Fruit fly (Drosophila melanogaster) whole organism, embryonic: ENCODE measurements around the gene Eip75B.

Experiments
- CG10979 ChIP-seq: fragments of 200-800 bp; sonication (Bioruptor generic); optimal IDR thresholded peaks from 2 replicates; lab custom pipeline; 2018; ENCODE audit warnings: missing biosample characterization, mild to moderate bottlenecking, missing genetic modification characterization, moderate library complexity
- CG13123 ChIP-seq: fragments of 200-800 bp; sonication (Bioruptor generic); optimal IDR thresholded peaks from 2 replicates; lab custom pipeline; 2016; ENCODE audit warnings: missing biosample characterization, missing genetic modification characterization
- CG14014 ChIP-seq: fragments of 200-800 bp; sonication (Bioruptor generic); IDR thresholded peaks from 2 replicates; pipeline ENCODE4 v1.3.6; 2022; ENCODE audit warnings: missing biosample characterization, missing genetic modification characterization
- CG14441 ChIP-seq: fragments of 200-800 bp; sonication (Bioruptor generic); IDR thresholded peaks from 2 replicates; pipeline ENCODE4 v1.3.6; 2022; ENCODE audit warnings: missing biosample characterization, missing genetic modification characterization
- CG17359 ChIP-seq: fragments of 200-800 bp; sonication (Bioruptor generic); optimal IDR thresholded peaks from 3 replicates; lab custom pipeline; 2018; ENCODE audit warnings: missing biosample characterization, mild to moderate bottlenecking, missing genetic modification characterization, moderate library complexity
- CG17912 ChIP-seq: fragments of 200-800 bp; sonication (Bioruptor generic); optimal IDR thresholded peaks from 2 replicates; lab custom pipeline; 2018; ENCODE audit warnings: missing biosample characterization, mild to moderate bottlenecking, missing genetic modification characterization
- CG18262 ChIP-seq: fragments of 200-800 bp; optimal IDR thresholded peaks from 3 replicates; lab custom pipeline; 2019; ENCODE audit warnings: missing biosample characterization, mild to moderate bottlenecking, missing genetic modification characterization, moderate library complexity
- CG2199 ChIP-seq: fragments of 200-800 bp; sonication (Bioruptor generic); IDR thresholded peaks from 3 replicates; pipeline ENCODE4 v1.3.6; 2022; ENCODE audit warnings: missing biosample characterization, missing genetic modification characterization
- CG2712 ChIP-seq: fragments of 200-800 bp; optimal IDR thresholded peaks from 3 replicates; lab custom pipeline; 2019; ENCODE audit warnings: missing biosample characterization, mild to moderate bottlenecking, missing genetic modification characterization, moderate library complexity
- CG30403 ChIP-seq: fragments of 200-800 bp; sonication (Bioruptor generic); optimal IDR thresholded peaks from 3 replicates; lab custom pipeline; 2016; ENCODE audit warnings: missing biosample characterization, missing genetic modification characterization
- CG34224 ChIP-seq: fragments of 200-800 bp; sonication (Bioruptor generic); IDR thresholded peaks from 3 replicates; pipeline ENCODE4 v1.3.6; 2022; ENCODE audit warnings: missing biosample characterization, missing genetic modification characterization; ENCODE audit not compliant: partially characterized antibody
- CG4617 ChIP-seq: fragments of 200-800 bp; sonication (Bioruptor generic); optimal IDR thresholded peaks from 3 replicates; lab custom pipeline; 2016; ENCODE audit warnings: missing biosample characterization, missing genetic modification characterization, borderline replicate concordance
- CG6272 ChIP-seq: fragments of 200-800 bp; sonication (Bioruptor generic); IDR thresholded peaks from 2 replicates; pipeline ENCODE4 v1.3.6; 2022; ENCODE audit warnings: missing biosample characterization, missing genetic modification characterization
- CG7372 ChIP-seq: fragments of 200-800 bp; sonication (Bioruptor generic); IDR thresholded peaks from 2 replicates; pipeline ENCODE4 v1.3.6; 2022; ENCODE audit warnings: missing biosample characterization, missing genetic modification characterization
- CG7839 ChIP-seq: fragments of 200-800 bp; sonication (Bioruptor generic); optimal IDR thresholded peaks from 3 replicates; lab custom pipeline; 2018; ENCODE audit warnings: missing biosample characterization, mild to moderate bottlenecking, missing genetic modification characterization, moderate library complexity
- CG8388 ChIP-seq: fragments of 200-800 bp; sonication (Bioruptor generic); optimal IDR thresholded peaks from 2 replicates; lab custom pipeline; 2019; ENCODE audit warnings: missing biosample characterization, mild to moderate bottlenecking, missing genetic modification characterization, moderate library complexity
- CG8924 ChIP-seq: fragments of 200-800 bp; optimal IDR thresholded peaks from 3 replicates; lab custom pipeline; 2019; ENCODE audit warnings: missing biosample characterization, mild to moderate bottlenecking, missing genetic modification characterization, moderate library complexity
- Dbx ChIP-seq: fragments of 200-800 bp; sonication (Bioruptor generic); IDR thresholded peaks from 3 replicates; pipeline ENCODE4 v1.3.6; 2022; ENCODE audit warnings: missing biosample characterization, missing genetic modification characterization
- Dip2 ChIP-seq: fragments of 200-800 bp; sonication (Bioruptor generic); IDR thresholded peaks from 2 replicates; pipeline ENCODE4 v1.3.6; 2022; ENCODE audit warnings: missing biosample characterization, missing genetic modification characterization
- Drgx ChIP-seq: fragments of 200-800 bp; sonication (Bioruptor generic); IDR thresholded peaks from 2 replicates; pipeline ENCODE4 v1.3.6; 2022; ENCODE audit warnings: missing biosample characterization, missing genetic modification characterization
- Fer2 ChIP-seq: fragments of 200-800 bp; sonication (Bioruptor generic); optimal IDR thresholded peaks from 2 replicates; lab custom pipeline; 2018; ENCODE audit warnings: missing biosample characterization, mild to moderate bottlenecking, missing genetic modification characterization, moderate library complexity
- H15 ChIP-seq: fragments of 200-800 bp; sonication (Bioruptor generic); IDR thresholded peaks from 3 replicates; pipeline ENCODE4 v1.3.6; 2022; ENCODE audit warnings: missing biosample characterization, missing genetic modification characterization
- HmgZ ChIP-seq: fragments of 200-800 bp; sonication (Bioruptor generic); optimal IDR thresholded peaks from 2 replicates; lab custom pipeline; 2018; ENCODE audit warnings: missing biosample characterization, mild to moderate bottlenecking, missing genetic modification characterization
- Hmr ChIP-seq: fragments of 200-800 bp; sonication (Bioruptor generic); optimal IDR thresholded peaks from 3 replicates; lab custom pipeline; 2017; ENCODE audit warnings: mild to moderate bottlenecking, missing biosample characterization, missing genetic modification reagents, missing genetic modification characterization
- Hr51 ChIP-seq, 2 experiments: fragments of 200-800 bp; sonication (Bioruptor generic); optimal IDR thresholded peaks; 2 replicates in 1 of 2; 3 replicates in 1 of 2; lab custom pipeline; 2016 to 2018; ENCODE audit warnings: missing biosample characterization in 2 of 2, missing genetic modification characterization in 2 of 2, mild to moderate bottlenecking in 1 of 2, moderate library complexity in 1 of 2
- Med ChIP-seq: fragments of 200-800 bp; sonication (Bioruptor generic); peaks from one replicate; lab custom pipeline; 2016; ENCODE audit warnings: missing biosample characterization, missing genetic modification characterization, mild to moderate bottlenecking, inconsistent platforms, moderate library complexity
- PHDP ChIP-seq: fragments of 200-800 bp; sonication (Bioruptor generic); optimal IDR thresholded peaks from 3 replicates; lab custom pipeline; 2018; ENCODE audit warnings: missing biosample characterization, mild to moderate bottlenecking, missing genetic modification characterization, moderate library complexity
- Pdp1 ChIP-seq, 2 experiments: fragments of 200-800 bp; sonication (Bioruptor generic); optimal IDR thresholded peaks; 3 replicates each; lab custom pipeline; 2016; ENCODE audit warnings: missing biosample characterization in 2 of 2, missing genetic modification characterization in 2 of 2, mild to moderate bottlenecking in 1 of 2, moderate library complexity in 1 of 2
- Ssrp ChIP-seq: fragments of 200-800 bp; sonication (Bioruptor generic); optimal IDR thresholded peaks from 2 replicates; lab custom pipeline; 2018; ENCODE audit warnings: missing biosample characterization, mild to moderate bottlenecking, missing genetic modification characterization, moderate library complexity
- Xrp1 ChIP-seq: fragments of 200-800 bp; sonication (Bioruptor generic); IDR thresholded peaks from 2 replicates; pipeline ENCODE4 v1.3.6; 2022; ENCODE audit warnings: missing biosample characterization, missing genetic modification characterization
- ac ChIP-seq: fragments of 200-800 bp; sonication (Bioruptor generic); optimal IDR thresholded peaks from 3 replicates; lab custom pipeline; 2017; ENCODE audit warnings: missing biosample characterization, mild to moderate bottlenecking, missing genetic modification characterization
- ara ChIP-seq: fragments of 200-800 bp; sonication (Bioruptor generic); IDR thresholded peaks from 2 replicates; pipeline ENCODE4 v1.3.6; 2022; ENCODE audit warnings: missing biosample characterization, missing genetic modification characterization
- bab2 ChIP-seq: fragments of 200-800 bp; sonication (Bioruptor generic); optimal IDR thresholded peaks from 2 replicates; lab custom pipeline; 2016; ENCODE audit warnings: missing biosample characterization, missing genetic modification characterization
- cas ChIP-seq: fragments of 200-800 bp; sonication (Bioruptor generic); IDR thresholded peaks from 2 replicates; pipeline ENCODE4 v1.3.6; 2022; ENCODE audit warnings: missing biosample characterization, missing genetic modification characterization
- ci ChIP-seq: fragments of 200-800 bp; sonication (Bioruptor generic); IDR thresholded peaks from 3 replicates; pipeline ENCODE4 v1.3.6; 2022; ENCODE audit warnings: missing biosample characterization, missing genetic modification characterization
- dati ChIP-seq: fragments of 200-800 bp; sonication (Bioruptor generic); IDR thresholded peaks from 2 replicates; pipeline ENCODE4 v1.3.6; 2022; ENCODE audit warnings: missing biosample characterization, missing genetic modification characterization
- en ChIP-seq: fragments of 200-800 bp; sonication (Bioruptor generic); optimal IDR thresholded peaks from 2 replicates; lab custom pipeline; 2016; ENCODE audit warnings: missing biosample characterization, missing genetic modification characterization
- ewg ChIP-seq: fragments of 200-800 bp; sonication (Bioruptor generic); optimal IDR thresholded peaks from 3 replicates; lab custom pipeline; 2017; ENCODE audit warnings: mild to moderate bottlenecking, missing biosample characterization, missing genetic modification reagents, missing genetic modification characterization
- eyg ChIP-seq: fragments of 200-800 bp; sonication (Bioruptor generic); optimal IDR thresholded peaks from 3 replicates; lab custom pipeline; 2016; ENCODE audit warnings: missing biosample characterization, missing genetic modification characterization
- fu2 ChIP-seq: fragments of 200-800 bp; sonication (Bioruptor generic); optimal IDR thresholded peaks from 2 replicates; lab custom pipeline; 2016; ENCODE audit warnings: missing biosample characterization, missing genetic modification characterization
- gsb ChIP-seq: fragments of 200-800 bp; sonication (Bioruptor generic); IDR thresholded peaks from 2 replicates; pipeline ENCODE4 v1.3.6; 2022; ENCODE audit warnings: missing biosample characterization, missing genetic modification characterization
- maf-S ChIP-seq: fragments of 200-800 bp; sonication (Bioruptor generic); optimal IDR thresholded peaks from 2 replicates; lab custom pipeline; 2016; ENCODE audit warnings: missing biosample characterization, missing genetic modification characterization
- nom ChIP-seq: fragments of 200-800 bp; sonication (Bioruptor generic); optimal IDR thresholded peaks from 2 replicates; lab custom pipeline; 2017; ENCODE audit warnings: missing biosample characterization, missing genetic modification characterization, mild to moderate bottlenecking, moderate library complexity, missing genetic modification reagents
- oc ChIP-seq: fragments of 200-800 bp; sonication (Bioruptor generic); optimal IDR thresholded peaks from 2 replicates; lab custom pipeline; 2018; ENCODE audit warnings: missing biosample characterization, mild to moderate bottlenecking, missing genetic modification characterization, moderate library complexity
- p53 ChIP-seq: fragments of 200-800 bp; sonication (Bioruptor generic); optimal IDR thresholded peaks from 2 replicates; lab custom pipeline; 2016; ENCODE audit warnings: missing biosample characterization, missing genetic modification characterization
- phol ChIP-seq: fragments of 200-800 bp; sonication (Bioruptor generic); optimal IDR thresholded peaks from 3 replicates; lab custom pipeline; 2018; ENCODE audit warnings: missing biosample characterization, mild to moderate bottlenecking, missing genetic modification characterization, moderate library complexity
- repo ChIP-seq: fragments of 200-800 bp; sonication (Bioruptor generic); optimal IDR thresholded peaks from 2 replicates; lab custom pipeline; 2016; ENCODE audit warnings: missing biosample characterization, missing genetic modification characterization
- slou ChIP-seq: fragments of 200-800 bp; sonication (Bioruptor generic); optimal IDR thresholded peaks from 3 replicates; lab custom pipeline; 2016; ENCODE audit warnings: missing biosample characterization, missing genetic modification characterization
- sob ChIP-seq: fragments of 200-800 bp; sonication (Bioruptor generic); IDR thresholded peaks from 2 replicates; pipeline ENCODE4 v1.3.6; 2022; ENCODE audit warnings: missing biosample characterization, missing genetic modification characterization
- wdn ChIP-seq: fragments of 200-800 bp; sonication (Bioruptor generic); IDR thresholded peaks from 2 replicates; pipeline ENCODE4 v1.3.6; 2022; ENCODE audit warnings: missing biosample characterization, missing genetic modification characterization
- zen ChIP-seq: fragments of 200-800 bp; sonication (Bioruptor generic); optimal IDR thresholded peaks from 3 replicates; lab custom pipeline; 2018; ENCODE audit warnings: missing biosample characterization, mild to moderate bottlenecking, missing genetic modification characterization, moderate library complexity

Gene Eip75B

dm6 chr3L:18101421-18101996 is 37.0 kb upstream of the Eip75B start (continued):
- TF ChIP-seq CG10979 (tag; lab: Kevin White, UChicago) (peak; percentile 7), CG8388 (GFP tag; lab: Kevin White, UChicago) (peak; percentile 26), fu2 (GFP tag; lab: Kevin White, UChicago) (no peak), CG14441 (GFP tag; lab: Robert Waterston, UW) (no peak), bab2 (GFP tag; lab: Kevin White, UChicago) (no peak), Hr51 (GFP tag; optimal IDR thresholded peaks at IDR 0.05; lab: Kevin White, UChicago) (peak in 1 of 2 experiments; percentile 34), repo (GFP tag; lab: Kevin White, UChicago) (no peak), CG30403 (GFP tag; lab: Kevin White, UChicago) (no peak), zen (tag; lab: Kevin White, UChicago) (no peak), CG2199 (0 out of 3 replicates have a peak, but pooled peaks have one; percentile 29), Ssrp (tag; lab: Kevin White, UChicago) (peak; percentile 22), CG17359 (peak; percentile 15), Xrp1 (GFP tag; lab: Robert Waterston, UW) (peak; percentile 30; the same call in 1 of the 2 replicates), ewg (GFP tag; lab: Kevin White, UChicago) (peak; percentile 15), ara (GFP tag; lab: Robert Waterston, UW) (no peak), slou (no peak), phol (peak; percentile 25), CG17912 (GFP tag; lab: Kevin White, UChicago) (no peak), wdn (GFP tag; lab: Robert Waterston, UW) (no peak), Dip2 (GFP tag; lab: Robert Waterston, UW) (no peak), H15 (GFP tag; lab: Robert Waterston, UW) (no peak), eyg (GFP tag; lab: Kevin White, UChicago) (no peak), CG34224 (GFP tag; lab: Robert Waterston, UW) (no peak), Fer2 (tag; lab: Kevin White, UChicago) (no peak), Med (GFP tag; lab: Kevin White, UChicago) (peak; percentile 41), CG14014 (no peak), ac (no peak), gsb (no peak), sob (GFP tag; lab: Robert Waterston, UW) (no peak), Pdp1 (GFP tag; optimal IDR thresholded peaks at IDR 0.05; lab: Kevin White, UChicago) (peak in 1 of 2 experiments; percentile 68), CG7372 (GFP tag; lab: Robert Waterston, UW) (no peak), Drgx (GFP tag; lab: Robert Waterston, UW) (no peak), p53 (GFP tag; lab: Kevin White, UChicago) (no peak), Dbx (no peak), ci (0 out of 3 replicates have a peak, but pooled peaks have one; percentile 40), CG8924 (tag; lab: Kevin White, UChicago) (no peak), oc (peak; percentile 34), nom (no peak), CG7839 (tag; lab: Kevin White, UChicago) (no peak), CG2712 (tag; lab: Kevin White, UChicago) (peak; percentile 1), en (GFP tag; lab: Kevin White, UChicago) (no peak), PHDP (tag; lab: Kevin White, UChicago) (no peak), Hmr (GFP tag; lab: Kevin White, UChicago) (no peak), cas (GFP tag; lab: Robert Waterston, UW) (no peak), HmgZ (tag; lab: Kevin White, UChicago) (no peak), CG13123 (GFP tag; lab: Kevin White, UChicago) (no peak), CG6272 (GFP tag; lab: Robert Waterston, UW) (no peak), maf-S (GFP tag; lab: Kevin White, UChicago) (no peak), CG4617 (no peak), dati (GFP tag; lab: Robert Waterston, UW) (no peak), CG18262 (no peak)
